Worm (Caenorhabditis elegans): ENCODE data around the gene kup-1.

Gene kup-1

DNA sequence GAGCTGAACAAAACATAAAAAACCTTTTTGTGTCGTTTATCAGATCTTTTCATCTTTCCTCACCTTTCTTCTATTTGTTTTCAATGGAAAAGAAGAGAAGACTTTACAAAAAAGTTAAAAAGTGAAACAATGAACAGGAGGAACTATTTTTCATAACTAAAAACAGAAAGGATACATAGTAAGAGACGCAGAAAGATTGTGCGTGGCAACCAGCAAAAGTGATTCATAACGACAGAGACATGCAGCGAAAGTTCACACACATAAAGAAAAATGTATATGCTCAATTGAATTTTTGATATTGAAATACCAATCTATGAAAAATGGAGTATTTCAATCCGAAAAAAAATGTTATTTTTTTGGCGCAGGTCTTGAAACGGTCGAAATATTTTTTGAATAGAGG lies 50.8 kb downstream of the kup-1 start:
- TF ChIP-seq ceh-6 (GFP tag; optimal IDR thresholded peaks at IDR 0.05) (no peak), sdc-2 (tag; optimal IDR thresholded peaks at IDR 0.05) (no peak), ztf-16 (tag; optimal IDR thresholded peaks at IDR 0.05) (no peak), rnt-1 (tag; optimal IDR thresholded peaks at IDR 0.05) (no peak), fax-1 (tag; optimal IDR thresholded peaks at IDR 0.05) (no peak), madf-2 (tag; optimal IDR thresholded peaks at IDR 0.05) (no peak)

DNA sequence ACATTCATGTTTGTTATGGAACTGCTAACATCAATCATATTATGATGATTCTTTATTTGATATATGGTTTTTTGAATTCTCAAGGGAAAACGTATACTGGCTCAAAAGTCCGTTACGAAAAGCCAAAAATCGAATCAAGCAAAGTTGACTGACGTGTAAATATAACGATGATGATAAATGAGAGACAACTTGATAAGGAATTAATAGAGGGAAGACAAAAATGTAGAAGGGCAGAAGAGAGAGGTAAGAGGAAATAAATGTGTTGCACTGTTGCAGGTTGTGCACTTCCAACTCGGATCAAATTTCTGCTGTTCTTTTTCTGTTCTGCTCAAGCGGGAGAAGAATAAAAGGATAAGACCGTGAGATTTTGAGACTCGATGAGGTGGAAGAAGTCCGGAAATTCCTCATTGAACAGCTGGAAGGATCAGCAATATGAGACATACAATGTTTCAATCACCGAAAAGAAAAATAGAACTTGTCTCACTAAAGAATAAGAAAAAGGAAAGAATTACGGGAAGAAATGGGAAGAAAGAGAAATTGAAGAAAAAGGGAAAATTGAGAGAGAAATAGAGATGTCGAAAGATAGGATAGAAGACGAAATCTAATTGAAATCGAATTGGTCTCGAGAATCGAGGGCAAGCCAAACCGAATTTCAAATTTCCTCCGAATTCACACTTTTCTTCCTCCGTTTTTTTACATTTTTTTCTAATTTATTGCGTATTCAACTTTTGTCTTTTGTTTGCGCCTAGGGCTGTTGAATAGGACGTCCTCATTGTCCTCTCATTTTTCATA lies 54.4 kb downstream of the kup-1 start:
- peak; percentile 96 for TF ChIP-seq unc-42 (tag; optimal IDR thresholded peaks at IDR 0.05)
- TF ChIP-seq gmeb-2 (tag; optimal IDR thresholded peaks at IDR 0.05), result no peak
- TF ChIP-seq hlh-30 (tag; optimal IDR thresholded peaks at IDR 0.05; ENCODE audit: insufficient read depth), result no peak
- no peak for TF ChIP-seq madf-2 (tag; optimal IDR thresholded peaks at IDR 0.05)
- no peak for TF ChIP-seq unc-55 (GFP tag; optimal IDR thresholded peaks at IDR 0.05)

- TF ChIP-seq ceh-18 (tag; optimal IDR thresholded peaks at IDR 0.05) (no peak), hlh-6 (tag; optimal IDR thresholded peaks at IDR 0.05) (no peak), pag-3 (tag; optimal IDR thresholded peaks at IDR 0.05; ENCODE audit: borderline replicate concordance) (no peak), ceh-45 (GFP tag; IDR thresholded peaks at IDR 0.05) (no peak), nfya-1 (tag; optimal IDR thresholded peaks at IDR 0.05) (no peak), ceh-14 (tag; optimal IDR thresholded peaks at IDR 0.05) (no peak), ceh-22 (tag; optimal IDR thresholded peaks at IDR 0.05) (no peak), fkh-10 (GFP tag; optimal IDR thresholded peaks at IDR 0.05) (no peak), pqm-1 (tag; optimal IDR thresholded peaks at IDR 0.05) (no peak)
Measured at ce11 chrV:11985384-11985783, 55.3 kb downstream of the kup-1 start, which contains the start of gene mans-2. Gene mans-2, minus strand, starts transcription at chrV:11985484.

DNA sequence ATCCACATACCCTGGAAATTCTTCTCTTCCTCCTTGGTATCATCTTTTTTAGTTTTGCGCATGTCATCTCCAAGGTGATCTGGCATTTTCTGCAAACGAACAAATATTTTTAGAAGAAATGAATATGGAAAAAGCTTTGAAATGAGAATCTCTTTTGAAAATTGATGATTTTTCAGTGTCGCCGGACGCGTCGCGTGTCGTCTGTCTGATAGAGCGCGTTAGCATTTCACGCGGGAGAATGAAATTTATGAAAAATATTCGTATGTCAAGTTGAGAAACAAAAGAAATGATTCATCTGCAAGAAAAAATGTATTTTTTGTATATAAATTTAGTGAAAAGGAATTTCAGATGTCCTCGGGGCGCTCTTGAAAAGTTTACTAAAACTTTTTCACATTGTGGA lies 58.4 kb downstream of the kup-1 start, which contains the start of gene rpt-1:
Gene rpt-1 (minus strand): TSS at position 89 of the 400 bp plus-strand sequence.
- TF ChIP-seq pha-4 (tag; optimal IDR thresholded peaks at IDR 0.05) (no peak), nfya-1 (tag; optimal IDR thresholded peaks at IDR 0.05) (peak; percentile 48), ceh-2 (tag; optimal IDR thresholded peaks at IDR 0.05) (no peak), elt-2 (tag; optimal IDR thresholded peaks at IDR 0.05) (peak; percentile 41), sox-2 (GFP tag; IDR thresholded peaks at IDR 0.05) (no peak), ama-1 (optimal IDR thresholded peaks at IDR 0.05) (peak; percentile 18), unc-3 (GFP tag; conservative IDR thresholded peaks at IDR 0.05) (no peak), unc-3 (tag; optimal IDR thresholded peaks at IDR 0.05) (no peak), fax-1 (tag; optimal IDR thresholded peaks at IDR 0.05) (no peak), tbx-2 (tag; optimal IDR thresholded peaks at IDR 0.05) (no peak), ref-2 (tag; optimal IDR thresholded peaks at IDR 0.05) (no peak), tbx-7 (tag; optimal IDR thresholded peaks at IDR 0.05) (no peak), madf-2 (tag; optimal IDR thresholded peaks at IDR 0.05) (no peak), K09A11.1 (tag; optimal IDR thresholded peaks at IDR 0.05; ENCODE audit: insufficient read depth) (no peak), ceh-31 (tag; optimal IDR thresholded peaks at IDR 0.05) (peak; percentile 42), ceh-24 (tag; optimal IDR thresholded peaks at IDR 0.05) (no peak), ceh-34 (tag; optimal IDR thresholded peaks at IDR 0.05) (peak; percentile 41), sdc-2 (tag; optimal IDR thresholded peaks at IDR 0.05) (no peak), rnt-1 (tag; optimal IDR thresholded peaks at IDR 0.05) (no peak)

Measured in whole organism, late embryonic.